Worm (Caenorhabditis elegans) whole organism, L4 larva: Measurements from ENCODE around the gene pir-1.

ENCODE experiments used
- F49E8.2 ChIP-seq: sonication (generic microtip); optimal IDR thresholded peaks from 2 replicates; lab custom pipeline; 2016; ENCODE audit warnings: missing compliant biosample characterization, mild to moderate bottlenecking, missing genetic modification characterization, borderline replicate concordance
- Y48G9A.11 ChIP-seq: fragments of 200-800 bp; sonication (Bioruptor generic); IDR thresholded peaks from 2 replicates; pipeline ENCODE4 v1.3.6; 2022; ENCODE audit warnings: missing genetic modification reagents, missing genetic modification characterization, missing compliant biosample characterization
- Y75B8A.6 ChIP-seq: fragments of 200-800 bp; sonication (Bioruptor generic); IDR thresholded peaks from 2 replicates; pipeline ENCODE4 v1.3.6; 2022; ENCODE audit warnings: missing genetic modification reagents, missing genetic modification characterization, missing compliant biosample characterization
- ZK337.2 ChIP-seq: fragments of 200-800 bp; sonication (Bioruptor generic); IDR thresholded peaks from 2 replicates; pipeline ENCODE4 v1.3.6; 2022; ENCODE audit warnings: missing genetic modification reagents, missing genetic modification characterization, missing compliant biosample characterization
- daf-12 ChIP-seq: fragments of 150-350 bp; optimal IDR thresholded peaks from 2 replicates; lab custom pipeline; 2014; ENCODE audit warnings: missing biosample characterization, missing genetic modification reagents, missing genetic modification characterization
- daf-19 ChIP-seq: fragments of 200-800 bp; sonication (Bioruptor generic); conservative IDR thresholded peaks from 2 replicates; pipeline ENCODE4 v1.3.6; 2022; ENCODE audit warnings: missing genetic modification characterization, missing compliant biosample characterization
- dpl-1 ChIP-seq: fragments of 150-350 bp; optimal IDR thresholded peaks from 2 replicates; lab custom pipeline; 2014; ENCODE audit warnings: missing biosample characterization, missing genetic modification reagents, missing genetic modification characterization
- egl-43 ChIP-seq: fragments of 200-800 bp; sonication (Bioruptor generic); IDR thresholded peaks from 2 replicates; pipeline ENCODE4 v1.3.6; 2022; ENCODE audit warnings: missing genetic modification reagents, missing genetic modification characterization, missing compliant biosample characterization
- gei-8 ChIP-seq: fragments of 200-800 bp; sonication (Bioruptor generic); optimal IDR thresholded peaks from 2 replicates; lab custom pipeline; 2018; ENCODE audit warnings: mild to moderate bottlenecking, missing genetic modification characterization, missing compliant biosample characterization
- hlh-11 ChIP-seq: fragments of 200-800 bp; sonication (Bioruptor generic); optimal IDR thresholded peaks from 2 replicates; lab custom pipeline; 2018; ENCODE audit warnings: mild to moderate bottlenecking, missing genetic modification characterization, missing compliant biosample characterization
- lin-1 ChIP-seq: fragments of 200-800 bp; sonication (Bioruptor generic); IDR thresholded peaks from 2 replicates; pipeline ENCODE4 v1.3.6; 2022; ENCODE audit warnings: missing genetic modification reagents, missing genetic modification characterization, missing compliant biosample characterization
- lin-38 ChIP-seq: fragments of 200-800 bp; sonication (Bioruptor generic); IDR thresholded peaks from 2 replicates; pipeline ENCODE4 v1.3.6; 2022; ENCODE audit warnings: missing genetic modification reagents, missing genetic modification characterization, missing compliant biosample characterization
- nhr-102 ChIP-seq: sonication (generic microtip); optimal IDR thresholded peaks from 2 replicates; lab custom pipeline; 2016; ENCODE audit warnings: mild to moderate bottlenecking, missing genetic modification characterization, moderate library complexity, missing compliant biosample characterization
- nhr-111 ChIP-seq: fragments of 200-800 bp; sonication (Bioruptor generic); optimal IDR thresholded peaks from 2 replicates; lab custom pipeline; 2018; ENCODE audit warnings: mild to moderate bottlenecking, missing genetic modification characterization, missing compliant biosample characterization
- nhr-28 ChIP-seq: fragments of 150-350 bp; optimal IDR thresholded peaks from 2 replicates; lab custom pipeline; 2014; ENCODE audit warnings: missing biosample characterization, missing genetic modification characterization
- nhr-48 ChIP-seq: sonication (generic microtip); optimal IDR thresholded peaks from 2 replicates; lab custom pipeline; 2016; ENCODE audit warnings: mild to moderate bottlenecking, missing genetic modification characterization, missing compliant biosample characterization
- pha-4 ChIP-seq, 2 experiments: fragments of 150-350 bp in 1 of 2; fragments of 200-800 bp in 1 of 2; sonication (Bioruptor generic) in 1 of 2; IDR thresholded peaks in 1 of 2; optimal IDR thresholded peaks in 1 of 2; 2 replicates each; pipeline versions ENCODE4 v1.3.6 to Lab custom; 2014 to 2022; ENCODE audit warnings: missing genetic modification characterization in 2 of 2, missing genetic modification reagents in 2 of 2, missing biosample characterization in 1 of 2, missing compliant biosample characterization in 1 of 2
- set-16 ChIP-seq: fragments of 200-800 bp; sonication (Bioruptor generic); IDR thresholded peaks from 2 replicates; pipeline ENCODE4 v1.3.6; 2022; ENCODE audit warnings: missing genetic modification reagents, missing genetic modification characterization, missing compliant biosample characterization
- skn-1 ChIP-seq: fragments of 150-350 bp; optimal IDR thresholded peaks from 2 replicates; lab custom pipeline; 2014; ENCODE audit warnings: missing biosample characterization, missing genetic modification characterization
- tag-97 ChIP-seq: fragments of 200-800 bp; sonication (Bioruptor generic); IDR thresholded peaks from 2 replicates; pipeline ENCODE4 v1.3.6; 2022; ENCODE audit warnings: missing genetic modification characterization, missing compliant biosample characterization
- unc-130 ChIP-seq: sonication (generic microtip); optimal IDR thresholded peaks from 2 replicates; lab custom pipeline; 2016; ENCODE audit warnings: missing genetic modification reagents, missing genetic modification characterization, missing compliant biosample characterization
- zag-1 ChIP-seq: fragments of 150-350 bp; optimal IDR thresholded peaks from 2 replicates; lab custom pipeline; 2014; ENCODE audit warnings: missing biosample characterization, missing genetic modification characterization
- zip-2 ChIP-seq: fragments of 150-350 bp; optimal IDR thresholded peaks from 2 replicates; lab custom pipeline; 2014; ENCODE audit warnings: missing biosample characterization, missing genetic modification characterization

pir-1 gene

DNA sequence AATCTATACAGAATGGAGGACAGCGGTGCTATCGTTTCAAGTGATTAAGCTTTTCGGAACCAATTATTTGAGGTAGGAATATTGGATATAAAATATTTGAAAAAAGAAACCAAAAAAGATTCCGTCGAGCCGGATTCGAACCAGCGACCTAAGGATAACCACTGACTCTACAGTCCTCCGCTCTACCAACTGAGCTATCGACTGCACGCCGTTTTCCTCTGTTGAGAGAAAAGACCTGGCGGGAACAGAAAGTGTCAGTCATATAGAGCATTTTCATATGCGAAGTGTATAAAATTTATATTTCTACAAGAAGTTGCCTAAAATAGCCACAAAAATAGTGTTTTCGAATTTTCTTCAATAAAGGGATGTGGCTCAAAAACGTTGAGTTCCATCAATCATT, 34.6 kb downstream of the pir-1 start (continued):
- TF ChIP-seq dpl-1 (GFP tag; lab: Kevin White, UChicago) (peak; percentile 15), daf-19 (no peak), zag-1 (tag; lab: Kevin White, UChicago) (no peak), skn-1 (tag; lab: Kevin White, UChicago) (no peak), nhr-28 (tag; lab: Kevin White, UChicago) (no peak), daf-12 (tag; lab: Kevin White, UChicago) (no peak), ZK337.2 (GFP tag; lab: Robert Waterston, UW) (no peak), zip-2 (no peak), Y75B8A.6 (GFP tag; lab: Robert Waterston, UW) (no peak), lin-1 (peak; percentile 62), gei-8 (GFP tag; lab: Kevin White, UChicago) (no peak)

- peak; percentile 35 for TF ChIP-seq unc-130 (GFP tag; lab: Kevin White, UChicago)
- no peak for TF ChIP-seq pha-4 (GFP tag; IDR thresholded peaks at IDR 0.05; lab: Robert Waterston, UW)
- no peak for TF ChIP-seq pha-4 (tag; optimal IDR thresholded peaks at IDR 0.05; lab: Kevin White, UChicago)
- peak; percentile 32 for TF ChIP-seq F49E8.2
- TF ChIP-seq lin-38 (GFP tag; lab: Robert Waterston, UW), result peak; percentile 38; the same call in 1 of the 2 replicates
- peak; percentile 69 for TF ChIP-seq Y48G9A.11 (GFP tag; lab: Robert Waterston, UW)
- no peak for TF ChIP-seq zag-1 (tag; lab: Kevin White, UChicago)
Measured at ce11 chrII:9213055-9213708, 36.1 kb downstream of the pir-1 start, which contains the start of gene znfx-1. TSS of gene znfx-1 (plus strand) at chrII:9213658.

ce11 chrII:9222969-9223368, 45.9 kb downstream of the pir-1 start, which contains the start of gene ZK1067.3:
TSS of gene ZK1067.3 (plus strand) at chrII:9223269.
- no peak for TF ChIP-seq hlh-11
- TF ChIP-seq lin-38 (GFP tag; lab: Robert Waterston, UW), result 0 out of 2 replicates have a peak, but pooled peaks have one; percentile 4
- no peak for TF ChIP-seq nhr-48 (tag; lab: Kevin White, UChicago)
- TF ChIP-seq tag-97 (GFP tag; lab: Robert Waterston, UW), result no peak
- TF ChIP-seq gei-8 (GFP tag; lab: Kevin White, UChicago), result no peak

- 0 out of 2 replicates have a peak, but pooled peaks have one; percentile 6 for TF ChIP-seq egl-43 (GFP tag; lab: Robert Waterston, UW)
- TF ChIP-seq set-16, result peak; percentile 86
- TF ChIP-seq nhr-111 (GFP tag; lab: Kevin White, UChicago), result no peak
- no peak for TF ChIP-seq nhr-102 (tag; lab: Kevin White, UChicago)
Measured at ce11 chrII:9227134-9227533, 50.0 kb downstream of the pir-1 start, which contains the start of gene abu-14. TSS of gene abu-14 (minus strand) at chrII:9227214.
